Worm (Caenorhabditis elegans): Measurements from ENCODE around the gene clec-37.

ce11 chrV:16829396-16829795, 22.5 kb downstream of the clec-37 start, which contains the start of gene srh-214:
- TF ChIP-seq fos-1 (tag; optimal IDR thresholded peaks at IDR 0.05) = no peak
- no peak for TF ChIP-seq skn-1 (tag; optimal IDR thresholded peaks at IDR 0.05)
- no peak for TF ChIP-seq jun-1 (tag; optimal IDR thresholded peaks at IDR 0.05)
- TF ChIP-seq lin-13 (GFP tag; optimal IDR thresholded peaks at IDR 0.05) = no peak
- TF ChIP-seq zag-1 (tag; optimal IDR thresholded peaks at IDR 0.05) = no peak
- TF ChIP-seq mdl-1 (tag; optimal IDR thresholded peaks at IDR 0.05) = no peak
- TF ChIP-seq nhr-25 (tag; optimal IDR thresholded peaks at IDR 0.05; ENCODE audit: borderline replicate concordance, insufficient read depth) = no peak
- no peak for TF ChIP-seq lin-39 (tag; optimal IDR thresholded peaks at IDR 0.05)
